Worm (Caenorhabditis elegans): Measurements from ENCODE around the gene srw-79.

DNA sequence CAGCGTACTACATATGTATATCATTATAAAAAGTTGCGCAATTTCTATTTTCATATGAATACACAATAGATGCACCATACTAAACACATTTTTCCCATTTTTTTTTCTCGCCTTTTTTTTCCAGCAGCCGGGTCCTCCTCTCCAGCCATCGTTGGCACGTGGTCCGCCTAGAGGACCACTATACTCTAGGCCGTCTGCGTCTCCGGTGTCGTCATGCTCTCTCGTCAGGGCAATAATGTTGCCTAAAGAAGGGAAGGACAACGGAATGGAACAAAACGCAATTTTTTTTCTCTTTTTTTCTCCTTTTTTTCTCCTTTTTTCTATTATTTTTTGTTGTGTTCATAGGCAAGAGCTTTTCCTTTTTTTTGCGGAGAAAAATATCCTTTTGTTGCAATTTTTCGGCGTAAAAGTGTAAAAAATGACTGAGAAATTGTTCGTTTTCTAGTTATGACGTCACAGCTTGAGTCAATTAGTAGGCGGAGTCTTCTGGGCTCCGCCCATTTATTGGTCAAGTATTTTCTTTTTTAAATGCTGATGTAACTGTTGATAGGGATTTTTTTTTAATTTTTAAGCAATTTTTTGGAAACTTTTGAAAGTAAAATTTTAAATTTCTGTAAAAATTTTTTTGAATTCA is 16.1 kb downstream of the srw-79 start:
- TF ChIP-seq ztf-4 (tag; optimal IDR thresholded peaks at IDR 0.05) (no peak), nhr-23 (tag; optimal IDR thresholded peaks at IDR 0.05) (no peak), ama-1 (optimal IDR thresholded peaks at IDR 0.05) (no peak), aly-2 (tag; optimal IDR thresholded peaks at IDR 0.05) (no peak), ztf-11 (tag; optimal IDR thresholded peaks at IDR 0.05) (no peak), nhr-10 (tag; optimal IDR thresholded peaks at IDR 0.05) (no peak), alr-1 (tag; optimal IDR thresholded peaks at IDR 0.05) (no peak), lin-39 (tag; optimal IDR thresholded peaks at IDR 0.05) (no peak)

Measured in whole organism, L2 larva.